Fruit fly (Drosophila melanogaster): ENCODE results near the gene CCT6.
A peak's percentile ranks its signal among the peaks of the same experiment; 100 is the strongest.

The CCT6 gene

DNA sequence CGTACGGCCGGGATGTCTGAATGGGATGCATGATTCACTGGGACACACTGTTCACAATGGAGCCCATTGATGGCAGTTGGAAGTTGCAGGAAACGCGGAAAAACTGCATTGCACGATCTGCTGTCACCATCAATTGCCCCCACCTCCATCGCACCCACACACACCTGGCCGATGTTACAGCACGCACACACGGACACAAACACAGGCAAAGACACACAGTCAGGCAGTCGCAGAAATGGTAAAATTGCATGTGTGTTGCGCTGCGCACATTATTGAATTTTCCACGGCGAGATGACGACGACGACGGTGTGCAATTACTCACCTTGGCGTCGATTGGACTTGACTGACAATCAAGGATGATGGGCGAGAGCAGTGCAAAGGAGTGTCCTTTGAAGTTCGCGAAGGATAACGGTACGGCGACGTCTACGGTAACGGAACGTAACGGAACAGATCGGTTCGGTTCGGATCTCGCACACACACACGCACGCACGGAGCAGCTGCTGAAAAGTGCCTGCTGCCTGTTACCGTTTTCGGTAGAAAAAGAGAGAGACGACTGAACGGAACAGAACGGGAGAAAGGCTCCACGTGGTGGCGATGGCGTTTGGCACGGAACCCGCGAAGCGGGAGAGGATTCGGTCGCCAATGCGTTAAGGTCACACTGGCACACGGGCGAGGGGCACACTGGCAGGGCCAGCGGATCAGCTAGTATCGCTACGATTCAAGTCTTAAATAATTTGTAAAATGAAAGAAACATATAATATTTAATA lies 36.3 kb upstream of the CCT6 start, which contains the start of the genes CG9281 and CG15601 (continued):
- TF ChIP-seq CG34376 (GFP tag; optimal IDR thresholded peaks at IDR 0.05) (peak; percentile 52), BtbVII (GFP tag; optimal IDR thresholded peaks at IDR 0.05) (peak; percentile 2), Xbp1 (GFP tag; optimal IDR thresholded peaks at IDR 0.05) (peak; percentile 8), Fer1 (GFP tag; optimal IDR thresholded peaks at IDR 0.05) (no peak), Abd-B (GFP tag; optimal IDR thresholded peaks at IDR 0.05) (no peak), CG10209 (GFP tag; optimal IDR thresholded peaks at IDR 0.05) (no peak), Spps (tag; optimal IDR thresholded peaks at IDR 0.05) (no peak), CG4424 (GFP tag; optimal IDR thresholded peaks at IDR 0.05) (no peak), Atf-2 (GFP tag; optimal IDR thresholded peaks at IDR 0.05) (no peak), Myb (GFP tag; optimal IDR thresholded peaks at IDR 0.05) (peak; percentile 11), az2 (GFP tag; optimal IDR thresholded peaks at IDR 0.05) (no peak), CG42726 (GFP tag; IDR thresholded peaks at IDR 0.05; ENCODE audit: partially characterized antibody) (no peak), CG11723 (GFP tag; optimal IDR thresholded peaks at IDR 0.05) (no peak), CHES-1-like (GFP tag; optimal IDR thresholded peaks at IDR 0.05) (no peak), shn (GFP tag; optimal IDR thresholded peaks at IDR 0.05) (no peak), Ravus (GFP tag; IDR thresholded peaks at IDR 0.05) (no peak), pan (optimal IDR thresholded peaks at IDR 0.05) (no peak), pan (GFP tag; optimal IDR thresholded peaks at IDR 0.05 in 1 of 2, IDR thresholded peaks at IDR 0.05 in 1 of 2) (no peak), CG8359 (GFP tag; optimal IDR thresholded peaks at IDR 0.05; ENCODE audit: borderline replicate concordance) (no peak), Eip74EF (GFP tag; optimal IDR thresholded peaks at IDR 0.05) (no peak), CG8290 (GFP tag; optimal IDR thresholded peaks at IDR 0.05) (no peak), CG8290 (tag; optimal IDR thresholded peaks at IDR 0.05) (peak in 1 of 2 experiments; percentile 59), unpg (GFP tag; optimal IDR thresholded peaks at IDR 0.05) (no peak), CG8281 (tag; optimal IDR thresholded peaks at IDR 0.05) (no peak), jing (GFP tag; optimal IDR thresholded peaks at IDR 0.05) (no peak), caup (GFP tag; optimal IDR thresholded peaks at IDR 0.05; ENCODE audit: severe bottlenecking) (peak; percentile 39), gem (tag; optimal IDR thresholded peaks at IDR 0.05) (no peak), Dad (GFP tag; optimal IDR thresholded peaks at IDR 0.05) (no peak), mld (GFP tag; IDR thresholded peaks at IDR 0.05; ENCODE audit: partially characterized antibody) (no peak), CG8388 (GFP tag; optimal IDR thresholded peaks at IDR 0.05) (no peak), pum (GFP tag; optimal IDR thresholded peaks at IDR 0.05) (no peak), salm (tag; optimal IDR thresholded peaks at IDR 0.05) (no peak), CG2678 (tag; optimal IDR thresholded peaks at IDR 0.05) (no peak), CG13424 (tag; optimal IDR thresholded peaks at IDR 0.05) (no peak), org-1 (GFP tag; optimal IDR thresholded peaks at IDR 0.05) (no peak), Aef1 (GFP tag; IDR thresholded peaks at IDR 0.05) (no peak), CG18599 (GFP tag; optimal IDR thresholded peaks at IDR 0.05) (no peak), CG34422 (GFP tag; IDR thresholded peaks at IDR 0.05) (peak; percentile 53; the same call in 1 of the 3 replicates), Chrac-16 (GFP tag; optimal IDR thresholded peaks at IDR 0.05) (no peak), Rx (GFP tag; IDR thresholded peaks at IDR 0.05) (no peak), Sox102F (GFP tag; optimal IDR thresholded peaks at IDR 0.05) (no peak), CG18262 (tag; optimal IDR thresholded peaks at IDR 0.05) (no peak), chm (GFP tag; IDR thresholded peaks at IDR 0.05) (peak; percentile 35), ewg (GFP tag; optimal IDR thresholded peaks at IDR 0.05) (no peak), onecut (GFP tag; IDR thresholded peaks at IDR 0.05) (peak; percentile 86), crp (GFP tag; optimal IDR thresholded peaks at IDR 0.05) (peak in 1 of 2 experiments; percentile 39), CG9817 (tag; optimal IDR thresholded peaks at IDR 0.05) (no peak), Hmr (GFP tag; optimal IDR thresholded peaks at IDR 0.05) (no peak), eyg (GFP tag; optimal IDR thresholded peaks at IDR 0.05) (no peak)

Measured in whole organism, embryonic.